Worm (Caenorhabditis elegans): ENCODE measurements around the gene Y70G10A.3.

Y70G10A.3 gene

ce11 chrIII:10238448-10239154 is at the start of gene Y70G10A.3:
TSS of gene Y70G10A.3 (plus strand) at chrIII:10239104.
- TF ChIP-seq flt-1 (GFP tag; IDR thresholded peaks at IDR 0.05) = no peak
- no peak for TF ChIP-seq ets-7 (tag; optimal IDR thresholded peaks at IDR 0.05)
- no peak for TF ChIP-seq tra-4 (tag; optimal IDR thresholded peaks at IDR 0.05)
- no peak for TF ChIP-seq ceh-13 (GFP tag; optimal IDR thresholded peaks at IDR 0.05)
- no peak for TF ChIP-seq tbx-37 (GFP tag; conservative IDR thresholded peaks at IDR 0.05)
- TF ChIP-seq ceh-36 (tag; optimal IDR thresholded peaks at IDR 0.05) = no peak
- TF ChIP-seq pes-1 (GFP tag; IDR thresholded peaks at IDR 0.05) = no peak
- no peak for TF ChIP-seq sea-1 (GFP tag; conservative IDR thresholded peaks at IDR 0.05)
- TF ChIP-seq hmbx-1 (tag; optimal IDR thresholded peaks at IDR 0.05) = no peak
- no peak for TF ChIP-seq ama-1 (optimal IDR thresholded peaks at IDR 0.05)
- no peak for TF ChIP-seq tbx-11 (GFP tag; IDR thresholded peaks at IDR 0.05)
- no peak for TF ChIP-seq B0310.2 (tag; optimal IDR thresholded peaks at IDR 0.05)
- no peak for TF ChIP-seq F13C5.2 (tag; optimal IDR thresholded peaks at IDR 0.05)

ce11 chrIII:10194569-10194968 is 44.3 kb upstream of the Y70G10A.3 start:
- TF ChIP-seq tra-4 (tag; optimal IDR thresholded peaks at IDR 0.05) = no peak
- TF ChIP-seq ceh-36 (tag; optimal IDR thresholded peaks at IDR 0.05) = no peak
- TF ChIP-seq hnd-1 (tag; optimal IDR thresholded peaks at IDR 0.05) = no peak
- TF ChIP-seq sea-1 (GFP tag; conservative IDR thresholded peaks at IDR 0.05) = no peak
- TF ChIP-seq ceh-13 (GFP tag; optimal IDR thresholded peaks at IDR 0.05) = no peak
- no peak for TF ChIP-seq hmg-4 (GFP tag; optimal IDR thresholded peaks at IDR 0.05)
- TF ChIP-seq tbx-11 (GFP tag; IDR thresholded peaks at IDR 0.05) = no peak
- no peak for TF ChIP-seq aly-1 (tag; optimal IDR thresholded peaks at IDR 0.05)
- no peak for TF ChIP-seq flt-1 (GFP tag; IDR thresholded peaks at IDR 0.05)
- no peak for TF ChIP-seq pes-1 (GFP tag; IDR thresholded peaks at IDR 0.05)

ce11 chrIII:10195911-10196310 is 43.0 kb upstream of the Y70G10A.3 start:
- TF ChIP-seq B0310.2 (tag; optimal IDR thresholded peaks at IDR 0.05) (no peak), ceh-36 (tag; optimal IDR thresholded peaks at IDR 0.05) (no peak), hnd-1 (tag; optimal IDR thresholded peaks at IDR 0.05) (no peak), tbx-11 (GFP tag; IDR thresholded peaks at IDR 0.05) (no peak), F13C5.2 (tag; optimal IDR thresholded peaks at IDR 0.05) (no peak), ceh-13 (GFP tag; optimal IDR thresholded peaks at IDR 0.05) (no peak), ama-1 (optimal IDR thresholded peaks at IDR 0.05) (no peak), aly-1 (tag; optimal IDR thresholded peaks at IDR 0.05) (no peak), sea-1 (GFP tag; conservative IDR thresholded peaks at IDR 0.05) (no peak), tra-4 (tag; optimal IDR thresholded peaks at IDR 0.05) (no peak), pes-1 (GFP tag; IDR thresholded peaks at IDR 0.05) (no peak), hmbx-1 (tag; optimal IDR thresholded peaks at IDR 0.05) (no peak), hmg-4 (GFP tag; optimal IDR thresholded peaks at IDR 0.05) (no peak)

- TF ChIP-seq flt-1 (GFP tag; IDR thresholded peaks at IDR 0.05) = no peak
- no peak for TF ChIP-seq ceh-13 (GFP tag; optimal IDR thresholded peaks at IDR 0.05)
- no peak for TF ChIP-seq F13C5.2 (tag; optimal IDR thresholded peaks at IDR 0.05)
Measured at ce11 chrIII:10196796-10197195, 42.1 kb upstream of the Y70G10A.3 start.

- TF ChIP-seq flt-1 (GFP tag; IDR thresholded peaks at IDR 0.05) (no peak), pes-1 (GFP tag; IDR thresholded peaks at IDR 0.05) (no peak), sea-1 (GFP tag; conservative IDR thresholded peaks at IDR 0.05) (no peak), B0310.2 (tag; optimal IDR thresholded peaks at IDR 0.05) (no peak), ceh-36 (tag; optimal IDR thresholded peaks at IDR 0.05) (no peak), hmbx-1 (tag; optimal IDR thresholded peaks at IDR 0.05) (no peak), ama-1 (optimal IDR thresholded peaks at IDR 0.05) (no peak), tbx-37 (GFP tag; conservative IDR thresholded peaks at IDR 0.05) (no peak), ceh-13 (GFP tag; optimal IDR thresholded peaks at IDR 0.05) (no peak), scrt-1 (GFP tag; IDR thresholded peaks at IDR 0.05) (no peak), tbx-11 (GFP tag; IDR thresholded peaks at IDR 0.05) (no peak), hnd-1 (tag; optimal IDR thresholded peaks at IDR 0.05) (no peak), tra-4 (tag; optimal IDR thresholded peaks at IDR 0.05) (no peak), aly-1 (tag; optimal IDR thresholded peaks at IDR 0.05) (no peak), F13C5.2 (tag; optimal IDR thresholded peaks at IDR 0.05) (no peak), hmg-4 (GFP tag; optimal IDR thresholded peaks at IDR 0.05) (no peak), ets-7 (tag; optimal IDR thresholded peaks at IDR 0.05) (no peak)
Measured at ce11 chrIII:10197416-10197815, 41.5 kb upstream of the Y70G10A.3 start, which contains the start of gene dod-6. TSS of gene dod-6 (plus strand) at chrIII:10197716.

- TF ChIP-seq ets-7 (tag; optimal IDR thresholded peaks at IDR 0.05) (no peak), ceh-36 (tag; optimal IDR thresholded peaks at IDR 0.05) (no peak), hmbx-1 (tag; optimal IDR thresholded peaks at IDR 0.05) (no peak), B0310.2 (tag; optimal IDR thresholded peaks at IDR 0.05) (no peak), sea-1 (GFP tag; conservative IDR thresholded peaks at IDR 0.05) (no peak)
Measured at ce11 chrIII:10199052-10199451, 39.9 kb upstream of the Y70G10A.3 start, which contains the start of gene T20G5.8. TSS of gene T20G5.8 (plus strand) at chrIII:10199352.

- TF ChIP-seq aly-1 (tag; optimal IDR thresholded peaks at IDR 0.05) = no peak
- no peak for TF ChIP-seq sea-1 (GFP tag; conservative IDR thresholded peaks at IDR 0.05)
- TF ChIP-seq hmbx-1 (tag; optimal IDR thresholded peaks at IDR 0.05) = no peak
- TF ChIP-seq hnd-1 (tag; optimal IDR thresholded peaks at IDR 0.05) = no peak
- TF ChIP-seq tra-4 (tag; optimal IDR thresholded peaks at IDR 0.05) = no peak
- no peak for TF ChIP-seq hmg-4 (GFP tag; optimal IDR thresholded peaks at IDR 0.05)
- TF ChIP-seq tbx-37 (GFP tag; conservative IDR thresholded peaks at IDR 0.05) = no peak
- no peak for TF ChIP-seq ceh-13 (GFP tag; optimal IDR thresholded peaks at IDR 0.05)
- no peak for TF ChIP-seq tbx-11 (GFP tag; IDR thresholded peaks at IDR 0.05)
- no peak for TF ChIP-seq ama-1 (optimal IDR thresholded peaks at IDR 0.05)
- no peak for TF ChIP-seq B0310.2 (tag; optimal IDR thresholded peaks at IDR 0.05)
Measured at ce11 chrIII:10201235-10201634, 37.7 kb upstream of the Y70G10A.3 start, which contains the start of the genes T20G5.13 and T20G5.12. TSS of gene T20G5.13 (minus strand) at chrIII:10201335. TSS of gene T20G5.12 (plus strand) at chrIII:10201604.
